Worm (Caenorhabditis elegans): ENCODE results near the gene dnj-1.

ce11 chrIV:11326939-11327565 lies 28.2 kb downstream of the dnj-1 start, which contains the start of gene B0035.21:
- no peak for TF ChIP-seq klf-2 (GFP tag; conservative IDR thresholded peaks at IDR 0.05)
- no peak for TF ChIP-seq ztf-29 (GFP tag; IDR thresholded peaks at IDR 0.05)
- TF ChIP-seq flt-1 (GFP tag; IDR thresholded peaks at IDR 0.05) = no peak
- TF ChIP-seq ztf-23 (GFP tag; IDR thresholded peaks at IDR 0.05) = no peak
- TF ChIP-seq cog-1 (tag; optimal IDR thresholded peaks at IDR 0.05) = no peak
- TF ChIP-seq tab-1 (GFP tag; IDR thresholded peaks at IDR 0.05) = no peak
- TF ChIP-seq med-1 (GFP tag; optimal IDR thresholded peaks at IDR 0.05; ENCODE audit: insufficient read depth) = no peak
- TF ChIP-seq T22C8.4 (GFP tag; IDR thresholded peaks at IDR 0.05) = no peak
- no peak for TF ChIP-seq ref-1 (GFP tag; conservative IDR thresholded peaks at IDR 0.05)

Measured in whole organism, midembryonic.